Worm (Caenorhabditis elegans): Measurements from ENCODE around the gene Y38C1BA.1.

Gene Y38C1BA.1

ce11 chrIV:1785156-1785555 lies 18.6 kb downstream of the Y38C1BA.1 start (continued):
- TF ChIP-seq C34B4.2 (tag; optimal IDR thresholded peaks at IDR 0.05) (no peak), ceh-90 (tag; optimal IDR thresholded peaks at IDR 0.05) (no peak), pag-3 (tag; optimal IDR thresholded peaks at IDR 0.05; ENCODE audit: borderline replicate concordance, insufficient read depth) (no peak)

- TF ChIP-seq lsy-2 (tag; optimal IDR thresholded peaks at IDR 0.05) (no peak), lin-39 (tag; optimal IDR thresholded peaks at IDR 0.05) (no peak), jun-1 (tag; optimal IDR thresholded peaks at IDR 0.05) (no peak), ceh-90 (tag; optimal IDR thresholded peaks at IDR 0.05) (no peak), dsc-1 (tag; optimal IDR thresholded peaks at IDR 0.05) (no peak), grh-1 (GFP tag; IDR thresholded peaks at IDR 0.05) (no peak), efl-1 (optimal IDR thresholded peaks at IDR 0.05) (no peak), efl-1 (GFP tag; optimal IDR thresholded peaks at IDR 0.05 in 1 of 2) (no peak), efl-3 (GFP tag; optimal IDR thresholded peaks at IDR 0.05) (no peak), pag-3 (tag; optimal IDR thresholded peaks at IDR 0.05; ENCODE audit: borderline replicate concordance, insufficient read depth) (no peak), tlp-1 (tag; optimal IDR thresholded peaks at IDR 0.05) (no peak), nhr-12 (tag; optimal IDR thresholded peaks at IDR 0.05) (no peak), unc-62 (GFP tag; optimal IDR thresholded peaks at IDR 0.05) (no peak), sup-37 (GFP tag; optimal IDR thresholded peaks at IDR 0.05) (no peak), mab-9 (GFP tag; IDR thresholded peaks at IDR 0.05) (no peak), xbp-1 (tag; optimal IDR thresholded peaks at IDR 0.05) (no peak), Y116A8C.19 (tag; optimal IDR thresholded peaks at IDR 0.05; ENCODE audit: borderline replicate concordance) (no peak), zip-4 (GFP tag; optimal IDR thresholded peaks at IDR 0.05) (no peak), hlh-17 (GFP tag; optimal IDR thresholded peaks at IDR 0.05; ENCODE audit: borderline replicate concordance) (no peak), C04F5.9 (tag; optimal IDR thresholded peaks at IDR 0.05) (no peak)
Observed at ce11 chrIV:1781559-1781958, 22.2 kb downstream of the Y38C1BA.1 start, which contains the start of gene frpr-19. Gene frpr-19, minus strand, starts transcription at chrIV:1781659.

- TF ChIP-seq efl-1 (optimal IDR thresholded peaks at IDR 0.05) = no peak
- TF ChIP-seq efl-1 (GFP tag; optimal IDR thresholded peaks at IDR 0.05 in 1 of 2) = peak in 1 of 2 experiments; percentile 9
- TF ChIP-seq jun-1 (tag; optimal IDR thresholded peaks at IDR 0.05) = no peak
- no peak for TF ChIP-seq nhr-12 (tag; optimal IDR thresholded peaks at IDR 0.05)
- TF ChIP-seq fkh-8 (tag; optimal IDR thresholded peaks at IDR 0.05) = no peak
Observed at ce11 chrIV:1771843-1772242, 31.9 kb downstream of the Y38C1BA.1 start, which contains the start of gene Y41D4A.1. Gene Y41D4A.1, plus strand, starts transcription at chrIV:1772143.

ce11 chrIV:1769074-1769473 lies 34.7 kb downstream of the Y38C1BA.1 start:
- TF ChIP-seq ets-5 (GFP tag; IDR thresholded peaks at IDR 0.05) = 0 out of 2 replicates have a peak, but pooled peaks have one; percentile 41
- peak; percentile 71 for TF ChIP-seq ceh-8 (GFP tag; optimal IDR thresholded peaks at IDR 0.05)
- TF ChIP-seq snpc-4 (tag; optimal IDR thresholded peaks at IDR 0.05) = no peak

- TF ChIP-seq nhr-237 (tag; optimal IDR thresholded peaks at IDR 0.05) (no peak), rnt-1 (tag; optimal IDR thresholded peaks at IDR 0.05) (no peak), ceh-88 (GFP tag; IDR thresholded peaks at IDR 0.05) (no peak), lsy-2 (tag; optimal IDR thresholded peaks at IDR 0.05) (no peak), nhr-90 (tag; optimal IDR thresholded peaks at IDR 0.05; ENCODE audit: poor library complexity) (no peak), ces-1 (GFP tag; optimal IDR thresholded peaks at IDR 0.05) (no peak), ama-1 (optimal IDR thresholded peaks at IDR 0.05) (no peak), ztf-11 (tag; optimal IDR thresholded peaks at IDR 0.05) (no peak), grh-1 (GFP tag; IDR thresholded peaks at IDR 0.05) (no peak), egl-13 (tag; optimal IDR thresholded peaks at IDR 0.05) (no peak), lin-35 (GFP tag; optimal IDR thresholded peaks at IDR 0.05) (no peak), ztf-4 (tag; optimal IDR thresholded peaks at IDR 0.05) (no peak), fkh-8 (tag; optimal IDR thresholded peaks at IDR 0.05) (no peak), hlh-4 (tag; optimal IDR thresholded peaks at IDR 0.05) (no peak), nhr-77 (tag; optimal IDR thresholded peaks at IDR 0.05) (no peak)
Observed at ce11 chrIV:1768288-1768687, 35.5 kb downstream of the Y38C1BA.1 start, which contains the start of gene col-108. Gene col-108, plus strand, starts transcription at chrIV:1768588.

Data from whole organism, L1 larva.